Fruit fly (Drosophila melanogaster) whole organism, embryonic: ENCODE data around the gene CG1738.

Experiments
- Abd-B ChIP-seq: fragments of 200-800 bp; sonication (Bioruptor generic); optimal IDR thresholded peaks from 2 replicates; lab custom pipeline; 2018; ENCODE audit warnings: missing biosample characterization, mild to moderate bottlenecking, missing genetic modification characterization, moderate library complexity
- BtbVII ChIP-seq: fragments of 200-800 bp; sonication (Bioruptor generic); optimal IDR thresholded peaks from 3 replicates; lab custom pipeline; 2017; ENCODE audit warnings: missing biosample characterization, mild to moderate bottlenecking, missing genetic modification characterization
- CG12659 ChIP-seq: fragments of 200-800 bp; sonication (Bioruptor generic); optimal IDR thresholded peaks from 3 replicates; lab custom pipeline; 2017; ENCODE audit warnings: mild to moderate bottlenecking, missing biosample characterization, missing genetic modification reagents, missing genetic modification characterization
- CG12744 ChIP-seq: fragments of 200-800 bp; sonication (Bioruptor generic); optimal IDR thresholded peaks from 2 replicates; lab custom pipeline; 2016; ENCODE audit warnings: missing biosample characterization, missing genetic modification characterization
- CG13424 ChIP-seq: fragments of 200-800 bp; sonication (Bioruptor generic); optimal IDR thresholded peaks from 2 replicates; lab custom pipeline; 2019; ENCODE audit warnings: missing biosample characterization, mild to moderate bottlenecking, missing genetic modification characterization, moderate library complexity
- CG14860 ChIP-seq: fragments of 200-800 bp; sonication (Bioruptor generic); IDR thresholded peaks from 3 replicates; pipeline ENCODE4 v1.3.6; 2022; ENCODE audit warnings: missing biosample characterization, missing genetic modification characterization; ENCODE audit not compliant: partially characterized antibody
- CG1529 ChIP-seq: fragments of 200-800 bp; sonication (Bioruptor generic); optimal IDR thresholded peaks from 3 replicates; lab custom pipeline; 2018; ENCODE audit warnings: missing biosample characterization, missing genetic modification characterization
- CG17361 ChIP-seq: fragments of 200-800 bp; sonication (Bioruptor generic); IDR thresholded peaks from 3 replicates; pipeline ENCODE4 v1.3.6; 2022; ENCODE audit warnings: missing biosample characterization, missing genetic modification characterization
- CG30403 ChIP-seq: fragments of 200-800 bp; sonication (Bioruptor generic); optimal IDR thresholded peaks from 3 replicates; lab custom pipeline; 2016; ENCODE audit warnings: missing biosample characterization, missing genetic modification characterization
- CG3281 ChIP-seq: fragments of 200-800 bp; sonication (Bioruptor generic); optimal IDR thresholded peaks from 3 replicates; lab custom pipeline; 2017; ENCODE audit warnings: missing biosample characterization, mild to moderate bottlenecking, missing genetic modification characterization
- CG42726 ChIP-seq: fragments of 200-800 bp; sonication (Bioruptor generic); IDR thresholded peaks from 2 replicates; pipeline ENCODE4 v1.3.6; 2022; ENCODE audit warnings: missing biosample characterization, missing genetic modification characterization; ENCODE audit not compliant: partially characterized antibody
- Chrac-16 ChIP-seq: fragments of 200-800 bp; sonication (Bioruptor generic); optimal IDR thresholded peaks from 3 replicates; lab custom pipeline; 2016; ENCODE audit warnings: missing biosample characterization, missing genetic modification characterization
- D19A ChIP-seq: fragments of 200-800 bp; optimal IDR thresholded peaks from 3 replicates; lab custom pipeline; 2019; ENCODE audit warnings: missing biosample characterization, mild to moderate bottlenecking, missing genetic modification characterization, moderate library complexity
- Dbx ChIP-seq: fragments of 200-800 bp; sonication (Bioruptor generic); IDR thresholded peaks from 3 replicates; pipeline ENCODE4 v1.3.6; 2022; ENCODE audit warnings: missing biosample characterization, missing genetic modification characterization
- Elba2 ChIP-seq: fragments of 200-800 bp; sonication (Bioruptor generic); optimal IDR thresholded peaks from 3 replicates; lab custom pipeline; 2016; ENCODE audit warnings: missing biosample characterization, missing genetic modification characterization
- Fer1 ChIP-seq: fragments of 200-800 bp; sonication (Bioruptor generic); optimal IDR thresholded peaks from 2 replicates; lab custom pipeline; 2017; ENCODE audit warnings: missing biosample characterization, mild to moderate bottlenecking, missing genetic modification characterization
- Gug ChIP-seq: fragments of 200-800 bp; sonication (Bioruptor generic); IDR thresholded peaks from 4 replicates; pipeline ENCODE4 v1.3.6; 2022; ENCODE audit warnings: missing biosample characterization, missing genetic modification characterization
- H15 ChIP-seq: fragments of 200-800 bp; sonication (Bioruptor generic); IDR thresholded peaks from 3 replicates; pipeline ENCODE4 v1.3.6; 2022; ENCODE audit warnings: missing biosample characterization, missing genetic modification characterization
- HmgZ ChIP-seq: fragments of 200-800 bp; sonication (Bioruptor generic); optimal IDR thresholded peaks from 2 replicates; lab custom pipeline; 2018; ENCODE audit warnings: missing biosample characterization, mild to moderate bottlenecking, missing genetic modification characterization
- Hsf ChIP-seq: fragments of 200-800 bp; sonication (Bioruptor generic); optimal IDR thresholded peaks from 3 replicates; lab custom pipeline; 2016; ENCODE audit warnings: missing biosample characterization, missing genetic modification characterization
- Lhr ChIP-seq: fragments of 200-800 bp; sonication (Bioruptor generic); optimal IDR thresholded peaks from 3 replicates; lab custom pipeline; 2017; ENCODE audit warnings: mild to moderate bottlenecking, missing biosample characterization, missing genetic modification reagents, missing genetic modification characterization
- Lpt ChIP-seq: fragments of >200 bp; optimal IDR thresholded peaks from 2 replicates; lab custom pipeline; 2018; ENCODE audit warnings: missing biosample characterization, missing genetic modification characterization
- MESR4 ChIP-seq: fragments of 200-800 bp; sonication (Bioruptor generic); optimal IDR thresholded peaks from 2 replicates; lab custom pipeline; 2018; ENCODE audit warnings: missing biosample characterization, mild to moderate bottlenecking, missing genetic modification characterization, moderate library complexity
- Meics ChIP-seq: fragments of 200-800 bp; sonication (Bioruptor generic); optimal IDR thresholded peaks from 2 replicates; lab custom pipeline; 2017; ENCODE audit warnings: missing biosample characterization, mild to moderate bottlenecking, missing genetic modification characterization
- Nf-YC ChIP-seq: fragments of 200-800 bp; optimal IDR thresholded peaks from 3 replicates; lab custom pipeline; 2019; ENCODE audit warnings: missing biosample characterization, mild to moderate bottlenecking, missing genetic modification characterization, moderate library complexity
- Oaz ChIP-seq: fragments of 200-800 bp; sonication (Bioruptor generic); IDR thresholded peaks from 2 replicates; pipeline ENCODE4 v1.3.6; 2022; ENCODE audit warnings: missing biosample characterization, missing genetic modification characterization
- Pdp1 ChIP-seq, 2 experiments: fragments of 200-800 bp; sonication (Bioruptor generic); optimal IDR thresholded peaks; 3 replicates each; lab custom pipeline; 2016; ENCODE audit warnings: missing biosample characterization in 2 of 2, missing genetic modification characterization in 2 of 2, mild to moderate bottlenecking in 1 of 2, moderate library complexity in 1 of 2
- Sox102F ChIP-seq: fragments of 200-800 bp; sonication (Bioruptor generic); optimal IDR thresholded peaks from 2 replicates; lab custom pipeline; 2018; ENCODE audit warnings: missing biosample characterization, mild to moderate bottlenecking, missing genetic modification characterization, moderate library complexity
- Xrp1 ChIP-seq: fragments of 200-800 bp; sonication (Bioruptor generic); IDR thresholded peaks from 2 replicates; pipeline ENCODE4 v1.3.6; 2022; ENCODE audit warnings: missing biosample characterization, missing genetic modification characterization
- ato ChIP-seq: fragments of 200-800 bp; sonication (Bioruptor generic); IDR thresholded peaks from 2 replicates; pipeline ENCODE4 v1.3.6; 2022; ENCODE audit warnings: missing biosample characterization, missing genetic modification characterization; ENCODE audit not compliant: partially characterized antibody
- cg ChIP-seq: fragments of 200-800 bp; sonication (Bioruptor generic); optimal IDR thresholded peaks from 3 replicates; lab custom pipeline; 2019; ENCODE audit warnings: missing biosample characterization, mild to moderate bottlenecking, missing genetic modification characterization, moderate library complexity
- chm ChIP-seq: fragments of 200-800 bp; sonication (Bioruptor generic); IDR thresholded peaks from 2 replicates; pipeline ENCODE4 v1.3.6; 2022; ENCODE audit warnings: missing biosample characterization, missing genetic modification characterization
- corto ChIP-seq: fragments of 200-800 bp; sonication (Bioruptor generic); optimal IDR thresholded peaks from 2 replicates; lab custom pipeline; 2016; ENCODE audit warnings: missing biosample characterization, mild to moderate bottlenecking, missing genetic modification characterization, moderate library complexity
- cwo ChIP-seq: fragments of 200-800 bp; sonication (Bioruptor generic); optimal IDR thresholded peaks from 3 replicates; lab custom pipeline; 2017; ENCODE audit warnings: missing biosample characterization, missing genetic modification characterization, mild to moderate bottlenecking, moderate library complexity, missing genetic modification reagents
- ewg ChIP-seq: fragments of 200-800 bp; sonication (Bioruptor generic); optimal IDR thresholded peaks from 3 replicates; lab custom pipeline; 2017; ENCODE audit warnings: mild to moderate bottlenecking, missing biosample characterization, missing genetic modification reagents, missing genetic modification characterization
- fd96Cb ChIP-seq: fragments of 200-800 bp; sonication (Bioruptor generic); optimal IDR thresholded peaks from 2 replicates; lab custom pipeline; 2018; ENCODE audit warnings: missing biosample characterization, mild to moderate bottlenecking, missing genetic modification characterization, moderate library complexity
- fru ChIP-seq: fragments of >200 bp; optimal IDR thresholded peaks from 2 replicates; lab custom pipeline; 2017
- gem ChIP-seq: fragments of 200-800 bp; sonication (Bioruptor generic); optimal IDR thresholded peaks from 2 replicates; lab custom pipeline; 2019; ENCODE audit warnings: missing biosample characterization, mild to moderate bottlenecking, missing genetic modification characterization, moderate library complexity
- gfzf ChIP-seq: fragments of 200-800 bp; sonication (Bioruptor generic); optimal IDR thresholded peaks from 2 replicates; lab custom pipeline; 2016; ENCODE audit warnings: missing biosample characterization, mild to moderate bottlenecking, missing genetic modification characterization, moderate library complexity
- hbn ChIP-seq: fragments of 200-800 bp; sonication (Bioruptor generic); IDR thresholded peaks from 2 replicates; pipeline ENCODE4 v1.3.6; 2022; ENCODE audit warnings: missing biosample characterization, missing genetic modification characterization; ENCODE audit not compliant: partially characterized antibody
- lbe ChIP-seq: fragments of 200-800 bp; sonication (Bioruptor generic); optimal IDR thresholded peaks from 2 replicates; lab custom pipeline; 2016; ENCODE audit warnings: missing biosample characterization, mild to moderate bottlenecking, missing genetic modification characterization
- luna ChIP-seq: fragments of 200-800 bp; sonication (Bioruptor generic); optimal IDR thresholded peaks from 2 replicates; lab custom pipeline; 2016; ENCODE audit warnings: missing biosample characterization, missing genetic modification characterization
- nau ChIP-seq: fragments of 200-800 bp; sonication (Bioruptor generic); optimal IDR thresholded peaks from 3 replicates; lab custom pipeline; 2017; ENCODE audit warnings: missing biosample characterization, mild to moderate bottlenecking, missing genetic modification characterization, missing genetic modification reagents
- pita ChIP-seq: fragments of 200-800 bp; sonication (Bioruptor generic); optimal IDR thresholded peaks from 2 replicates; lab custom pipeline; 2017; ENCODE audit warnings: missing biosample characterization, mild to moderate bottlenecking, missing genetic modification characterization
- prd ChIP-seq, 3 experiments: fragments of >200 bp in 2 of 3; fragments of 200-800 bp in 1 of 3; sonication (Bioruptor generic) in 1 of 3; optimal IDR thresholded peaks in 2 of 3; IDR thresholded peaks in 1 of 3; 2 replicates in 2 of 3; 3 replicates in 1 of 3; pipeline versions ENCODE4 v1.3.6 to Lab custom; 2017 to 2022; ENCODE audit warnings: missing biosample characterization in 1 of 3, missing genetic modification characterization in 1 of 3
- repo ChIP-seq: fragments of 200-800 bp; sonication (Bioruptor generic); optimal IDR thresholded peaks from 2 replicates; lab custom pipeline; 2016; ENCODE audit warnings: missing biosample characterization, missing genetic modification characterization
- row ChIP-seq: fragments of 200-800 bp; sonication (Bioruptor generic); IDR thresholded peaks from 3 replicates; pipeline ENCODE4 v1.3.6; 2022; ENCODE audit warnings: missing biosample characterization, missing genetic modification characterization
- sd ChIP-seq: fragments of 200-800 bp; sonication (Bioruptor generic); optimal IDR thresholded peaks from 3 replicates; lab custom pipeline; 2018; ENCODE audit warnings: missing biosample characterization, mild to moderate bottlenecking, missing genetic modification characterization, moderate library complexity
- tio ChIP-seq: fragments of 200-800 bp; sonication (Bioruptor generic); optimal IDR thresholded peaks from 2 replicates; lab custom pipeline; 2017; ENCODE audit warnings: missing biosample characterization, missing genetic modification characterization, inconsistent platforms

CG1738 gene

dm6 chrX:11393003-11393620 is 44.3 kb downstream of the CG1738 start (continued):
- TF ChIP-seq Xrp1 (GFP tag; lab: Robert Waterston, UW) (peak; percentile 25; the same call in 1 of the 2 replicates), chm (GFP tag; lab: Robert Waterston, UW) (no peak), nau (no peak), Lhr (GFP tag; lab: Kevin White, UChicago) (no peak), pita (GFP tag; lab: Kevin White, UChicago) (no peak), CG14860 (GFP tag; lab: Robert Waterston, UW) (no peak), CG3281 (GFP tag; lab: Kevin White, UChicago) (no peak), D19A (no peak), CG1529 (no peak), gem (tag; lab: Kevin White, UChicago) (peak; percentile 49), Gug (GFP tag; lab: Robert Waterston, UW) (no peak), BtbVII (GFP tag; lab: Kevin White, UChicago) (no peak), ato (GFP tag; lab: Robert Waterston, UW) (no peak), Fer1 (peak; percentile 4), CG30403 (GFP tag; lab: Kevin White, UChicago) (no peak), Oaz (GFP tag; lab: Robert Waterston, UW) (no peak), row (GFP tag; lab: Robert Waterston, UW) (peak; percentile 80), MESR4 (GFP tag; lab: Kevin White, UChicago) (no peak), Abd-B (GFP tag; lab: Kevin White, UChicago) (no peak), repo (no peak), H15 (GFP tag; lab: Robert Waterston, UW) (no peak), fru (lab: Kevin White, UChicago) (no peak), CG13424 (tag; lab: Kevin White, UChicago) (peak; percentile 23), corto (no peak), Hsf (GFP tag; lab: Kevin White, UChicago) (peak; percentile 8), gfzf (GFP tag; lab: Kevin White, UChicago) (no peak), HmgZ (tag; lab: Kevin White, UChicago) (peak; percentile 47), ewg (GFP tag; lab: Kevin White, UChicago) (no peak), CG12744 (GFP tag; lab: Kevin White, UChicago) (no peak), Chrac-16 (GFP tag; lab: Kevin White, UChicago) (no peak), tio (no peak), cg (no peak), lbe (GFP tag; lab: Kevin White, UChicago) (no peak), Lpt (GFP tag; lab: Kevin White, UChicago) (no peak), Dbx (GFP tag; lab: Robert Waterston, UW) (0 out of 3 replicates have a peak, but pooled peaks have one; percentile 47), Nf-YC (tag; lab: Kevin White, UChicago) (peak; percentile 2), CG17361 (GFP tag; lab: Robert Waterston, UW) (no peak), CG12659 (GFP tag; lab: Kevin White, UChicago) (peak; percentile 22), Meics (GFP tag; lab: Kevin White, UChicago) (no peak), sd (peak; percentile 96), fd96Cb (tag; lab: Kevin White, UChicago) (no peak), luna (GFP tag; lab: Kevin White, UChicago) (no peak), CG42726 (GFP tag; lab: Robert Waterston, UW) (no peak), cwo (GFP tag; lab: Kevin White, UChicago) (no peak), Elba2 (GFP tag; lab: Kevin White, UChicago) (no peak), prd (optimal IDR thresholded peaks at IDR 0.05; lab: Kevin White, UChicago) (no peak), prd (GFP tag; IDR thresholded peaks at IDR 0.05; lab: Robert Waterston, UW) (no peak), Pdp1 (GFP tag; optimal IDR thresholded peaks at IDR 0.05; lab: Kevin White, UChicago) (peak in 1 of 2 experiments; percentile 61), Sox102F (GFP tag; lab: Kevin White, UChicago) (no peak), hbn (GFP tag; lab: Robert Waterston, UW) (no peak)
